Fruit fly (Drosophila melanogaster): ENCODE data around the gene Idgf2.
A peak's percentile ranks its signal among the peaks of the same experiment; 100 is the strongest.

Gene Idgf2

dm6 chr2L:16493999-16494741 lies 47.0 kb downstream of the Idgf2 start:
- no peak for TF ChIP-seq row (GFP tag; IDR thresholded peaks at IDR 0.05)
- no peak for TF ChIP-seq Hey (tag; optimal IDR thresholded peaks at IDR 0.05)
- TF ChIP-seq CG15479 (GFP tag; optimal IDR thresholded peaks at IDR 0.05) = no peak
- TF ChIP-seq CG6654 (GFP tag; optimal IDR thresholded peaks at IDR 0.05) = peak; percentile 93
- no peak for TF ChIP-seq CG1792 (GFP tag; optimal IDR thresholded peaks at IDR 0.05)
- no peak for TF ChIP-seq Sin3A (optimal IDR thresholded peaks at IDR 0.05)
- TF ChIP-seq Lpt (GFP tag; optimal IDR thresholded peaks at IDR 0.05) = no peak
- no peak for TF ChIP-seq CG1602 (GFP tag; optimal IDR thresholded peaks at IDR 0.05)
- no peak for TF ChIP-seq dm (GFP tag; optimal IDR thresholded peaks at IDR 0.05)
- TF ChIP-seq HLH3B (GFP tag; IDR thresholded peaks at IDR 0.05) = no peak
- no peak for TF ChIP-seq H2.0 (GFP tag; IDR thresholded peaks at IDR 0.05)
- TF ChIP-seq CG11456 (GFP tag; IDR thresholded peaks at IDR 0.05) = no peak
- TF ChIP-seq CG17568 (GFP tag; optimal IDR thresholded peaks at IDR 0.05) = no peak
- no peak for TF ChIP-seq CG17359 (tag; optimal IDR thresholded peaks at IDR 0.05)
- TF ChIP-seq Tbp (GFP tag; optimal IDR thresholded peaks at IDR 0.05) = no peak
- no peak for TF ChIP-seq CG7271 (tag; optimal IDR thresholded peaks at IDR 0.05)
- no peak for TF ChIP-seq CG12659 (GFP tag; optimal IDR thresholded peaks at IDR 0.05)
- TF ChIP-seq al (GFP tag; IDR thresholded peaks at IDR 0.05) = no peak
- peak; percentile 14 for TF ChIP-seq CG6854 (GFP tag; optimal IDR thresholded peaks at IDR 0.05)
- TF ChIP-seq Bteb2 (GFP tag; optimal IDR thresholded peaks at IDR 0.05) = no peak
- TF ChIP-seq Drgx (GFP tag; IDR thresholded peaks at IDR 0.05) = no peak
- TF ChIP-seq zen2 (GFP tag; IDR thresholded peaks at IDR 0.05; ENCODE audit: partially characterized antibody) = no peak
- TF ChIP-seq en (GFP tag; optimal IDR thresholded peaks at IDR 0.05) = no peak
- no peak for TF ChIP-seq Nf-YC (tag; optimal IDR thresholded peaks at IDR 0.05)
- peak in 1 of 2 experiments; percentile 82 for TF ChIP-seq Pdp1 (GFP tag; optimal IDR thresholded peaks at IDR 0.05)
- TF ChIP-seq exex (tag; optimal IDR thresholded peaks at IDR 0.05) = peak; percentile 84
- no peak for TF ChIP-seq HLH4C (GFP tag; IDR thresholded peaks at IDR 0.05; ENCODE audit: partially characterized antibody)
- no peak for TF ChIP-seq sima (GFP tag; optimal IDR thresholded peaks at IDR 0.05)
- TF ChIP-seq CG14441 (GFP tag; IDR thresholded peaks at IDR 0.05) = no peak
- TF ChIP-seq mam (GFP tag; optimal IDR thresholded peaks at IDR 0.05) = no peak
- TF ChIP-seq fd96Cb (tag; optimal IDR thresholded peaks at IDR 0.05) = no peak
- peak; percentile 91 for TF ChIP-seq CG11504 (tag; optimal IDR thresholded peaks at IDR 0.05)
- no peak for TF ChIP-seq croc (GFP tag; conservative IDR thresholded peaks at IDR 0.05)
- no peak for TF ChIP-seq CG10543 (GFP tag; optimal IDR thresholded peaks at IDR 0.05)
- no peak for TF ChIP-seq D19A (tag; optimal IDR thresholded peaks at IDR 0.05)
- peak; percentile 32; the same call in 1 of the 2 replicates for TF ChIP-seq GATAe (GFP tag; conservative IDR thresholded peaks at IDR 0.05)
- peak; percentile 82 for TF ChIP-seq Vsx1 (GFP tag; optimal IDR thresholded peaks at IDR 0.05)
- TF ChIP-seq fd102C (GFP tag; optimal IDR thresholded peaks at IDR 0.05) = no peak
- TF ChIP-seq CG18599 (GFP tag; optimal IDR thresholded peaks at IDR 0.05) = no peak
- no peak for TF ChIP-seq tin (GFP tag; optimal IDR thresholded peaks at IDR 0.05)
- no peak for TF ChIP-seq Xrp1 (GFP tag; IDR thresholded peaks at IDR 0.05)
- TF ChIP-seq onecut (GFP tag; IDR thresholded peaks at IDR 0.05) = no peak
- TF ChIP-seq hbn (GFP tag; IDR thresholded peaks at IDR 0.05; ENCODE audit: partially characterized antibody) = no peak
- TF ChIP-seq lbe (GFP tag; optimal IDR thresholded peaks at IDR 0.05) = no peak
- no peak for TF ChIP-seq dimm (GFP tag; IDR thresholded peaks at IDR 0.05)
- no peak for TF ChIP-seq z (GFP tag; IDR thresholded peaks at IDR 0.05)
- peak; percentile 3 for TF ChIP-seq sug (tag; optimal IDR thresholded peaks at IDR 0.05)
- no peak for TF ChIP-seq CG18764 (GFP tag; optimal IDR thresholded peaks at IDR 0.05)
- no peak for TF ChIP-seq CG42726 (GFP tag; IDR thresholded peaks at IDR 0.05; ENCODE audit: partially characterized antibody)
- TF ChIP-seq B-H1 (GFP tag; IDR thresholded peaks at IDR 0.05) = no peak

Measured in whole organism, embryonic.